Worm (Caenorhabditis elegans): ENCODE results near the gene K02F3.12.

DNA sequence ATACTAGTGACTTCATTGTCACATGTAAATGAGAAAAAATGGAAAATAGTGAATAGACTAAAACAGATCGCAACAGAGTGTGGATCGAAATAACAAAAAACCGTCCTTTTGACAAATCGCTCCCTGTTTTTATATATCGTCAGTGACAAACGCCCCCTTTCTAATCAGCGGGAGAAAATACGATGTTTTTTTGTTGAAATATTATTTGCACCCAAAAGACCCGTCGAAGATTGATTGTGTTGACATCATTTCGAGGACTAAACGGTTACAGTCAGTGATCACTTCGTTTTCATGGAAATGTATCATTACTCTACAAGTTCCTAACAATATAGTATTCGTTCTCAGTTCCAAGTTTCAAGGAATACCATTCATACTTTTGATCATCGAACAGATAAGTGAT lies 16.9 kb upstream of the K02F3.12 start, which contains the start of gene dos-3:
- TF ChIP-seq T26A5.8 (tag; optimal IDR thresholded peaks at IDR 0.05), result no peak
- no peak for TF ChIP-seq chd-7 (tag; optimal IDR thresholded peaks at IDR 0.05)
- TF ChIP-seq rcor-1 (GFP tag; IDR thresholded peaks at IDR 0.05), result no peak
- TF ChIP-seq nfya-2 (GFP tag; IDR thresholded peaks at IDR 0.05), result no peak
- no peak for TF ChIP-seq zim-3 (tag; optimal IDR thresholded peaks at IDR 0.05)
- no peak for TF ChIP-seq lin-40 (tag; optimal IDR thresholded peaks at IDR 0.05)
- TF ChIP-seq ceh-79 (tag; optimal IDR thresholded peaks at IDR 0.05), result no peak
- no peak for TF ChIP-seq unc-130 (GFP tag; optimal IDR thresholded peaks at IDR 0.05)
- TF ChIP-seq B0035.1 (tag; optimal IDR thresholded peaks at IDR 0.05), result no peak
- no peak for TF ChIP-seq ceh-91 (GFP tag; IDR thresholded peaks at IDR 0.05)
- TF ChIP-seq Y79H2A.3 (GFP tag; conservative IDR thresholded peaks at IDR 0.05), result no peak
- TF ChIP-seq ekl-4 (GFP tag; IDR thresholded peaks at IDR 0.05), result no peak
- no peak for TF ChIP-seq him-1 (tag; optimal IDR thresholded peaks at IDR 0.05)
- no peak for TF ChIP-seq Y53G8AR.9 (GFP tag; conservative IDR thresholded peaks at IDR 0.05)

All from whole organism, young adult.